Fruit fly (Drosophila melanogaster): ENCODE measurements around the gene CG33342.

The CG33342 gene

dm6 chr3R:24357698-24358097 is 19.0 kb upstream of the CG33342 start, which contains the start of gene Golgin84:
Gene Golgin84 (minus strand): TSS chr3R:24357938.
- TF ChIP-seq Dp (GFP tag; optimal IDR thresholded peaks at IDR 0.05) (peak; percentile 21), CG11456 (GFP tag; IDR thresholded peaks at IDR 0.05) (no peak), CG9437 (GFP tag; optimal IDR thresholded peaks at IDR 0.05) (peak; percentile 89), CG3995 (GFP tag; optimal IDR thresholded peaks at IDR 0.05) (peak; percentile 24), stwl (tag; optimal IDR thresholded peaks at IDR 0.05) (peak; percentile 40), Myb (GFP tag; optimal IDR thresholded peaks at IDR 0.05) (peak; percentile 94), tin (GFP tag; optimal IDR thresholded peaks at IDR 0.05) (no peak), Atf6 (GFP tag; IDR thresholded peaks at IDR 0.05) (no peak), pzg (GFP tag; optimal IDR thresholded peaks at IDR 0.05) (peak; percentile 36), YL-1 (GFP tag; optimal IDR thresholded peaks at IDR 0.05) (peak; percentile 26), ttk (GFP tag; IDR thresholded peaks at IDR 0.05) (no peak), MESR4 (GFP tag; optimal IDR thresholded peaks at IDR 0.05) (peak; percentile 59), CG7987 (GFP tag; optimal IDR thresholded peaks at IDR 0.05) (no peak), Ets97D (GFP tag; optimal IDR thresholded peaks at IDR 0.05) (peak; percentile 16), CG1024 (GFP tag; IDR thresholded peaks at IDR 0.05) (no peak), dati (GFP tag; IDR thresholded peaks at IDR 0.05) (no peak), CG7271 (tag; optimal IDR thresholded peaks at IDR 0.05) (no peak), CG4617 (GFP tag; optimal IDR thresholded peaks at IDR 0.05; ENCODE audit: borderline replicate concordance) (peak; percentile 67), CG13287 (GFP tag; IDR thresholded peaks at IDR 0.05; ENCODE audit: partially characterized antibody) (peak; percentile 16; the same call in 1 of the 2 replicates), dan (GFP tag; IDR thresholded peaks at IDR 0.05) (no peak), ato (GFP tag; IDR thresholded peaks at IDR 0.05; ENCODE audit: partially characterized antibody) (peak; percentile 22; the same call in 1 of the 2 replicates), CG9797 (GFP tag; optimal IDR thresholded peaks at IDR 0.05) (peak; percentile 62), BEAF-32 (GFP tag; optimal IDR thresholded peaks at IDR 0.05) (peak; percentile 16), CG32532 (GFP tag; IDR thresholded peaks at IDR 0.05) (no peak), CG6854 (GFP tag; optimal IDR thresholded peaks at IDR 0.05) (no peak), gfzf (GFP tag; optimal IDR thresholded peaks at IDR 0.05) (peak; percentile 71), ems (GFP tag; optimal IDR thresholded peaks at IDR 0.05) (no peak), CG10366 (GFP tag; IDR thresholded peaks at IDR 0.05) (no peak), CG12391 (tag; optimal IDR thresholded peaks at IDR 0.05) (no peak), ssp (GFP tag; IDR thresholded peaks at IDR 0.05) (no peak), CG12219 (GFP tag; optimal IDR thresholded peaks at IDR 0.05) (no peak), trem (tag; optimal IDR thresholded peaks at IDR 0.05) (peak; percentile 10), lmd (GFP tag; IDR thresholded peaks at IDR 0.05) (no peak), CG4730 (GFP tag; IDR thresholded peaks at IDR 0.05) (no peak), CG11093 (GFP tag; IDR thresholded peaks at IDR 0.05) (no peak), Dip3 (GFP tag; optimal IDR thresholded peaks at IDR 0.05) (no peak), MBD-R2 (GFP tag; IDR thresholded peaks at IDR 0.05) (peak; percentile 47), CG3726 (GFP tag; IDR thresholded peaks at IDR 0.05) (0 out of 3 replicates have a peak, but pooled peaks have one; percentile 28), Chrac-16 (GFP tag; optimal IDR thresholded peaks at IDR 0.05) (no peak)

dm6 chr3R:24359957-24360356 is 16.7 kb upstream of the CG33342 start, which contains the start of gene CG18528:
Gene CG18528 (minus strand): TSS chr3R:24360144.
- TF ChIP-seq CG34376 (GFP tag; optimal IDR thresholded peaks at IDR 0.05) (no peak), BEAF-32 (GFP tag; optimal IDR thresholded peaks at IDR 0.05) (peak; percentile 59), cg (GFP tag; optimal IDR thresholded peaks at IDR 0.05) (no peak), E2f2 (GFP tag; IDR thresholded peaks at IDR 0.05) (peak; percentile 68), CHES-1-like (GFP tag; optimal IDR thresholded peaks at IDR 0.05) (peak; percentile 39), exex (tag; optimal IDR thresholded peaks at IDR 0.05) (peak; percentile 6), bowl (GFP tag; IDR thresholded peaks at IDR 0.05) (no peak), CG31388 (GFP tag; optimal IDR thresholded peaks at IDR 0.05) (no peak), wdn (GFP tag; IDR thresholded peaks at IDR 0.05) (no peak), dm (GFP tag; optimal IDR thresholded peaks at IDR 0.05) (no peak), Drgx (GFP tag; IDR thresholded peaks at IDR 0.05) (no peak), CG8765 (GFP tag; IDR thresholded peaks at IDR 0.05) (no peak), TFAM (GFP tag; optimal IDR thresholded peaks at IDR 0.05) (no peak), Dip3 (GFP tag; optimal IDR thresholded peaks at IDR 0.05) (peak; percentile 53), CG4360 (GFP tag; IDR thresholded peaks at IDR 0.05) (peak; percentile 12; the same call in 1 of the 2 replicates), CG4617 (GFP tag; optimal IDR thresholded peaks at IDR 0.05; ENCODE audit: borderline replicate concordance) (peak; percentile 15), Abd-B (GFP tag; optimal IDR thresholded peaks at IDR 0.05) (peak; percentile 82)

All from whole organism, embryonic.